Fruit fly (Drosophila melanogaster) whole organism, embryonic: ENCODE measurements around the gene nol.

Source experiments
- Asciz ChIP-seq: fragments of 200-800 bp; sonication (Bioruptor generic); optimal IDR thresholded peaks from 2 replicates; lab custom pipeline; 2017; ENCODE audit warnings: missing biosample characterization, mild to moderate bottlenecking, missing genetic modification characterization, missing genetic modification reagents
- Atf3 ChIP-seq: fragments of 200-800 bp; sonication (Bioruptor generic); optimal IDR thresholded peaks from 3 replicates; lab custom pipeline; 2016; ENCODE audit warnings: missing biosample characterization, missing genetic modification characterization
- B-H1 ChIP-seq: fragments of 200-800 bp; sonication (Bioruptor generic); IDR thresholded peaks from 3 replicates; pipeline ENCODE4 v1.3.6; 2022; ENCODE audit warnings: missing biosample characterization, missing genetic modification characterization
- BtbVII ChIP-seq: fragments of 200-800 bp; sonication (Bioruptor generic); optimal IDR thresholded peaks from 3 replicates; lab custom pipeline; 2017; ENCODE audit warnings: missing biosample characterization, mild to moderate bottlenecking, missing genetic modification characterization
- CG10209 ChIP-seq: fragments of 200-800 bp; sonication (Bioruptor generic); optimal IDR thresholded peaks from 3 replicates; lab custom pipeline; 2017; ENCODE audit warnings: missing biosample characterization, mild to moderate bottlenecking, missing genetic modification characterization, missing genetic modification reagents
- CG10321 ChIP-seq: fragments of 200-800 bp; sonication (Bioruptor generic); IDR thresholded peaks from 2 replicates; pipeline ENCODE4 v1.3.6; 2022; ENCODE audit warnings: missing biosample characterization, missing genetic modification characterization
- CG12219 ChIP-seq: fragments of 200-800 bp; sonication (Bioruptor generic); optimal IDR thresholded peaks from 3 replicates; lab custom pipeline; 2018; ENCODE audit warnings: missing biosample characterization, mild to moderate bottlenecking, missing genetic modification characterization
- CG12942 ChIP-seq: fragments of 200-800 bp; sonication (Bioruptor generic); optimal IDR thresholded peaks from 3 replicates; lab custom pipeline; 2016; ENCODE audit warnings: missing biosample characterization, missing genetic modification characterization
- CG16863 ChIP-seq: fragments of 200-800 bp; sonication (Bioruptor generic); optimal IDR thresholded peaks from 3 replicates; lab custom pipeline; 2016; ENCODE audit warnings: missing biosample characterization, missing genetic modification characterization
- CG31224 ChIP-seq: fragments of 200-800 bp; sonication (Bioruptor generic); IDR thresholded peaks from 2 replicates; pipeline ENCODE4 v1.3.6; 2022; ENCODE audit warnings: missing biosample characterization, missing genetic modification characterization
- CG32772 ChIP-seq: fragments of 200-800 bp; sonication (Bioruptor generic); IDR thresholded peaks from 2 replicates; pipeline ENCODE4 v1.3.6; 2022; ENCODE audit warnings: missing biosample characterization, missing genetic modification characterization
- CG33213 ChIP-seq: fragments of 200-800 bp; sonication (Bioruptor generic); optimal IDR thresholded peaks from 3 replicates; lab custom pipeline; 2016; ENCODE audit warnings: missing biosample characterization, missing genetic modification characterization
- CG3726 ChIP-seq: fragments of 200-800 bp; sonication (Bioruptor generic); IDR thresholded peaks from 3 replicates; pipeline ENCODE4, ENCODE4 v1.3.6; 2022; ENCODE audit warnings: missing biosample characterization, missing genetic modification characterization
- CG3995 ChIP-seq: fragments of 200-800 bp; sonication (Bioruptor generic); optimal IDR thresholded peaks from 3 replicates; lab custom pipeline; 2016; ENCODE audit warnings: missing biosample characterization, missing genetic modification characterization
- CG6813 ChIP-seq: fragments of 200-800 bp; sonication (Bioruptor generic); optimal IDR thresholded peaks from 2 replicates; lab custom pipeline; 2017; ENCODE audit warnings: missing biosample characterization, missing genetic modification characterization, mild to moderate bottlenecking, moderate library complexity, missing genetic modification reagents
- CG6854 ChIP-seq: fragments of 200-800 bp; sonication (Bioruptor generic); optimal IDR thresholded peaks from 3 replicates; lab custom pipeline; 2017; ENCODE audit warnings: missing biosample characterization, mild to moderate bottlenecking, missing genetic modification characterization
- CG7556 ChIP-seq: fragments of 200-800 bp; sonication (Bioruptor generic); optimal IDR thresholded peaks from 2 replicates; lab custom pipeline; 2017; ENCODE audit warnings: missing biosample characterization, mild to moderate bottlenecking, missing genetic modification characterization
- CG8924 ChIP-seq: fragments of 200-800 bp; optimal IDR thresholded peaks from 3 replicates; lab custom pipeline; 2019; ENCODE audit warnings: missing biosample characterization, mild to moderate bottlenecking, missing genetic modification characterization, moderate library complexity
- CG9215 ChIP-seq: fragments of 200-800 bp; sonication (Bioruptor generic); IDR thresholded peaks from 2 replicates; pipeline ENCODE4 v1.3.6; 2022; ENCODE audit warnings: missing biosample characterization, missing genetic modification characterization
- Deaf1 ChIP-seq: fragments of 200-800 bp; optimal IDR thresholded peaks from 3 replicates; lab custom pipeline; 2019; ENCODE audit warnings: missing biosample characterization, mild to moderate bottlenecking, missing genetic modification characterization, moderate library complexity
- Dfd ChIP-seq, 2 experiments: fragments of >200 bp; optimal IDR thresholded peaks; 2 replicates each; lab custom pipeline; 2017; ENCODE audit warnings: missing biosample characterization in 2 of 2, missing genetic modification characterization in 2 of 2
- Dip3 ChIP-seq: fragments of 200-800 bp; sonication (Bioruptor generic); optimal IDR thresholded peaks from 3 replicates; lab custom pipeline; 2016; ENCODE audit warnings: missing biosample characterization, missing genetic modification characterization
- Drgx ChIP-seq: fragments of 200-800 bp; sonication (Bioruptor generic); IDR thresholded peaks from 2 replicates; pipeline ENCODE4 v1.3.6; 2022; ENCODE audit warnings: missing biosample characterization, missing genetic modification characterization
- Ets97D ChIP-seq: fragments of 200-800 bp; sonication (Bioruptor generic); optimal IDR thresholded peaks from 3 replicates; lab custom pipeline; 2016; ENCODE audit warnings: missing biosample characterization, missing genetic modification characterization
- Fer1 ChIP-seq: fragments of 200-800 bp; sonication (Bioruptor generic); optimal IDR thresholded peaks from 2 replicates; lab custom pipeline; 2017; ENCODE audit warnings: missing biosample characterization, mild to moderate bottlenecking, missing genetic modification characterization
- HmgZ ChIP-seq: fragments of 200-800 bp; sonication (Bioruptor generic); optimal IDR thresholded peaks from 2 replicates; lab custom pipeline; 2018; ENCODE audit warnings: missing biosample characterization, mild to moderate bottlenecking, missing genetic modification characterization
- Jarid2 ChIP-seq: fragments of 200-800 bp; sonication (Bioruptor generic); optimal IDR thresholded peaks from 3 replicates; lab custom pipeline; 2017; ENCODE audit warnings: mild to moderate bottlenecking, missing biosample characterization, missing genetic modification reagents, missing genetic modification characterization
- Ptx1 ChIP-seq: fragments of 200-800 bp; sonication (Bioruptor generic); IDR thresholded peaks from 2 replicates; pipeline ENCODE4 v1.3.6; 2022; ENCODE audit warnings: missing biosample characterization, missing genetic modification characterization
- Stat92E ChIP-seq, 3 experiments: fragments of >200 bp in 2 of 3; fragments of 200-800 bp in 1 of 3; sonication (Bioruptor generic) in 1 of 3; optimal IDR thresholded peaks; 2 replicates each; lab custom pipeline; 2017 to 2019; ENCODE audit warnings: missing biosample characterization in 3 of 3, missing genetic modification characterization in 3 of 3, mild to moderate bottlenecking in 1 of 3, moderate library complexity in 1 of 3
- al ChIP-seq: fragments of 200-800 bp; sonication (Bioruptor generic); IDR thresholded peaks from 2 replicates; pipeline ENCODE4 v1.3.6; 2022; ENCODE audit warnings: missing biosample characterization, missing genetic modification characterization
- ara ChIP-seq: fragments of 200-800 bp; sonication (Bioruptor generic); IDR thresholded peaks from 2 replicates; pipeline ENCODE4 v1.3.6; 2022; ENCODE audit warnings: missing biosample characterization, missing genetic modification characterization
- ase ChIP-seq: fragments of 200-800 bp; sonication (Bioruptor generic); IDR thresholded peaks from 3 replicates; pipeline ENCODE4 v1.3.6; 2022; ENCODE audit warnings: missing biosample characterization, missing genetic modification characterization
- ci ChIP-seq: fragments of 200-800 bp; sonication (Bioruptor generic); IDR thresholded peaks from 3 replicates; pipeline ENCODE4 v1.3.6; 2022; ENCODE audit warnings: missing biosample characterization, missing genetic modification characterization
- da ChIP-seq: fragments of 200-800 bp; sonication (Bioruptor generic); optimal IDR thresholded peaks from 2 replicates; lab custom pipeline; 2016; ENCODE audit warnings: missing biosample characterization, missing genetic modification characterization
- ems ChIP-seq: fragments of 200-800 bp; sonication (Bioruptor generic); optimal IDR thresholded peaks from 3 replicates; lab custom pipeline; 2016; ENCODE audit warnings: missing biosample characterization, missing genetic modification characterization
- fu2 ChIP-seq: fragments of 200-800 bp; sonication (Bioruptor generic); optimal IDR thresholded peaks from 2 replicates; lab custom pipeline; 2016; ENCODE audit warnings: missing biosample characterization, missing genetic modification characterization
- knrl ChIP-seq: fragments of 200-800 bp; sonication (Bioruptor generic); IDR thresholded peaks from 3 replicates; pipeline ENCODE4 v1.3.6; 2022; ENCODE audit warnings: missing biosample characterization, missing genetic modification characterization; ENCODE audit not compliant: partially characterized antibody
- maf-S ChIP-seq: fragments of 200-800 bp; sonication (Bioruptor generic); optimal IDR thresholded peaks from 2 replicates; lab custom pipeline; 2016; ENCODE audit warnings: missing biosample characterization, missing genetic modification characterization
- nom ChIP-seq: fragments of 200-800 bp; sonication (Bioruptor generic); optimal IDR thresholded peaks from 2 replicates; lab custom pipeline; 2017; ENCODE audit warnings: missing biosample characterization, missing genetic modification characterization, mild to moderate bottlenecking, moderate library complexity, missing genetic modification reagents
- oc ChIP-seq: fragments of 200-800 bp; sonication (Bioruptor generic); optimal IDR thresholded peaks from 2 replicates; lab custom pipeline; 2018; ENCODE audit warnings: missing biosample characterization, mild to moderate bottlenecking, missing genetic modification characterization, moderate library complexity
- onecut ChIP-seq: fragments of 200-800 bp; sonication (Bioruptor generic); IDR thresholded peaks from 2 replicates; pipeline ENCODE4 v1.3.6; 2022; ENCODE audit warnings: missing biosample characterization, missing genetic modification characterization
- prd ChIP-seq, 3 experiments: fragments of >200 bp in 2 of 3; fragments of 200-800 bp in 1 of 3; sonication (Bioruptor generic) in 1 of 3; optimal IDR thresholded peaks in 2 of 3; IDR thresholded peaks in 1 of 3; 2 replicates in 2 of 3; 3 replicates in 1 of 3; pipeline versions ENCODE4 v1.3.6 to Lab custom; 2017 to 2022; ENCODE audit warnings: missing biosample characterization in 1 of 3, missing genetic modification characterization in 1 of 3
- sr ChIP-seq: fragments of 200-800 bp; sonication (Bioruptor generic); IDR thresholded peaks from 3 replicates; pipeline ENCODE4 v1.3.6; 2022; ENCODE audit warnings: missing biosample characterization, missing genetic modification characterization
- stc ChIP-seq: fragments of 200-800 bp; sonication (Bioruptor generic); IDR thresholded peaks from 2 replicates; pipeline ENCODE4 v1.3.6; 2022; ENCODE audit warnings: missing biosample characterization, missing genetic modification characterization
- tin ChIP-seq: fragments of 200-800 bp; sonication (Bioruptor generic); optimal IDR thresholded peaks from 3 replicates; lab custom pipeline; 2016; ENCODE audit warnings: missing biosample characterization, missing genetic modification characterization
- tna ChIP-seq: fragments of 200-800 bp; sonication (Bioruptor generic); IDR thresholded peaks from 2 replicates; pipeline ENCODE4 v1.3.6; 2022; ENCODE audit warnings: missing biosample characterization, missing genetic modification characterization; ENCODE audit not compliant: partially characterized antibody
- toy ChIP-seq: fragments of 200-800 bp; sonication (Bioruptor generic); IDR thresholded peaks from 2 replicates; pipeline ENCODE4 v1.3.6; 2022; ENCODE audit warnings: missing biosample characterization, missing genetic modification characterization
- wdn ChIP-seq: fragments of 200-800 bp; sonication (Bioruptor generic); IDR thresholded peaks from 2 replicates; pipeline ENCODE4 v1.3.6; 2022; ENCODE audit warnings: missing biosample characterization, missing genetic modification characterization
- z ChIP-seq: fragments of 200-800 bp; sonication (Bioruptor generic); IDR thresholded peaks from 3 replicates; pipeline ENCODE4 v1.3.6; 2022; ENCODE audit warnings: missing biosample characterization, missing genetic modification characterization

The nol gene

dm6 chr3L:11169299-11170181, 38.9 kb downstream of the nol start, which contains the start of the genes wls and Adck5 (continued):
- TF ChIP-seq B-H1 (GFP tag; lab: Robert Waterston, UW) (no peak), CG33213 (GFP tag; lab: Kevin White, UChicago) (peak; percentile 15), tna (GFP tag; lab: Robert Waterston, UW) (no peak), Fer1 (GFP tag; lab: Kevin White, UChicago) (no peak), toy (no peak), da (GFP tag; lab: Kevin White, UChicago) (no peak), wdn (GFP tag; lab: Robert Waterston, UW) (0 out of 2 replicates have a peak, but pooled peaks have one; percentile 13), maf-S (GFP tag; lab: Kevin White, UChicago) (peak; percentile 11), stc (GFP tag; lab: Robert Waterston, UW) (peak; percentile 30; the same call in 1 of the 2 replicates), prd (optimal IDR thresholded peaks at IDR 0.05; lab: Kevin White, UChicago) (no peak), prd (GFP tag; IDR thresholded peaks at IDR 0.05; lab: Robert Waterston, UW) (no peak), CG10321 (GFP tag; lab: Robert Waterston, UW) (peak; percentile 37; the same call in 1 of the 2 replicates), CG12942 (no peak), z (GFP tag; lab: Robert Waterston, UW) (no peak), Ets97D (GFP tag; lab: Kevin White, UChicago) (peak; percentile 98), CG9215 (GFP tag; lab: Robert Waterston, UW) (no peak), CG3726 (GFP tag; lab: Robert Waterston, UW) (no peak), CG16863 (GFP tag; lab: Kevin White, UChicago) (no peak), ems (GFP tag; lab: Kevin White, UChicago) (no peak), oc (tag; lab: Kevin White, UChicago) (no peak), Dfd (GFP tag; optimal IDR thresholded peaks at IDR 0.05; lab: Kevin White, UChicago) (no peak), al (no peak), Dip3 (peak; percentile 12), CG7556 (GFP tag; lab: Kevin White, UChicago) (no peak), Jarid2 (GFP tag; lab: Kevin White, UChicago) (no peak), Ptx1 (no peak), CG31224 (GFP tag; lab: Robert Waterston, UW) (no peak), onecut (no peak), CG3995 (peak; percentile 68), ci (GFP tag; lab: Robert Waterston, UW) (peak; percentile 87), Deaf1 (no peak), Drgx (GFP tag; lab: Robert Waterston, UW) (no peak; the same call in 1 of the 2 replicates), sr (GFP tag; lab: Robert Waterston, UW) (0 out of 3 replicates have a peak, but pooled peaks have one; percentile 46), Stat92E (GFP tag; optimal IDR thresholded peaks at IDR 0.05; lab: Kevin White, UChicago) (no peak), HmgZ (tag; lab: Kevin White, UChicago) (peak; percentile 44), ara (GFP tag; lab: Robert Waterston, UW) (no peak), BtbVII (GFP tag; lab: Kevin White, UChicago) (peak; percentile 79), CG12219 (peak; percentile 47), tin (GFP tag; lab: Kevin White, UChicago) (no peak), CG8924 (tag; lab: Kevin White, UChicago) (peak; percentile 17), fu2 (GFP tag; lab: Kevin White, UChicago) (peak; percentile 9), knrl (no peak), nom (GFP tag; lab: Kevin White, UChicago) (no peak), CG10209 (GFP tag; lab: Kevin White, UChicago) (peak; percentile 61), Atf3 (no peak), ase (GFP tag; lab: Robert Waterston, UW) (0 out of 3 replicates have a peak, but pooled peaks have one; percentile 19), CG6854 (GFP tag; lab: Kevin White, UChicago) (peak; percentile 65), Asciz (GFP tag; lab: Kevin White, UChicago) (no peak), CG6813 (GFP tag; lab: Kevin White, UChicago) (peak; percentile 67), CG32772 (GFP tag; lab: Robert Waterston, UW) (no peak)
